Fruit fly (Drosophila melanogaster) whole organism, embryonic: ENCODE measurements around the gene eIF3h.

ENCODE experiments used
- ATbp ChIP-seq: fragments of 200-800 bp; sonication (Bioruptor generic); optimal IDR thresholded peaks from 2 replicates; lab custom pipeline; 2017; ENCODE audit warnings: missing biosample characterization, mild to moderate bottlenecking, missing genetic modification characterization, missing genetic modification reagents
- Atf6 ChIP-seq: fragments of 200-800 bp; sonication (Bioruptor generic); IDR thresholded peaks from 2 replicates; pipeline ENCODE4 v1.3.6; 2022; ENCODE audit warnings: missing biosample characterization, missing genetic modification characterization
- B-H2 ChIP-seq: fragments of 200-800 bp; sonication (Bioruptor generic); optimal IDR thresholded peaks from 2 replicates; lab custom pipeline; 2018; ENCODE audit warnings: missing biosample characterization, mild to moderate bottlenecking, missing genetic modification characterization
- CG10209 ChIP-seq: fragments of 200-800 bp; sonication (Bioruptor generic); optimal IDR thresholded peaks from 3 replicates; lab custom pipeline; 2017; ENCODE audit warnings: missing biosample characterization, mild to moderate bottlenecking, missing genetic modification characterization, missing genetic modification reagents
- CG10565 ChIP-seq: fragments of 200-800 bp; sonication (Bioruptor generic); optimal IDR thresholded peaks from 3 replicates; lab custom pipeline; 2016; ENCODE audit warnings: missing biosample characterization, mild to moderate bottlenecking, missing genetic modification characterization
- CG11085 ChIP-seq: fragments of 200-800 bp; sonication (Bioruptor generic); IDR thresholded peaks from 2 replicates; pipeline ENCODE4 v1.3.6; 2022; ENCODE audit warnings: missing biosample characterization, missing genetic modification characterization
- CG14965 ChIP-seq: fragments of 200-800 bp; sonication (Bioruptor generic); optimal IDR thresholded peaks from 2 replicates; lab custom pipeline; 2016; ENCODE audit warnings: missing biosample characterization, missing genetic modification characterization, borderline replicate concordance
- CG18764 ChIP-seq: fragments of 200-800 bp; sonication (Bioruptor generic); optimal IDR thresholded peaks from 3 replicates; lab custom pipeline; 2016; ENCODE audit warnings: missing biosample characterization, missing genetic modification characterization
- CG2678 ChIP-seq: fragments of 200-800 bp; sonication (Bioruptor generic); optimal IDR thresholded peaks from 3 replicates; lab custom pipeline; 2019; ENCODE audit warnings: missing biosample characterization, mild to moderate bottlenecking, missing genetic modification characterization, moderate library complexity
- CG31224 ChIP-seq: fragments of 200-800 bp; sonication (Bioruptor generic); IDR thresholded peaks from 2 replicates; pipeline ENCODE4 v1.3.6; 2022; ENCODE audit warnings: missing biosample characterization, missing genetic modification characterization
- CG31441 ChIP-seq: fragments of 200-800 bp; sonication (Bioruptor generic); IDR thresholded peaks from 2 replicates; pipeline ENCODE4 v1.3.6; 2022; ENCODE audit warnings: missing biosample characterization, missing genetic modification characterization
- CG3847 ChIP-seq: fragments of 200-800 bp; sonication (Bioruptor generic); IDR thresholded peaks from 2 replicates; pipeline ENCODE4 v1.3.6; 2022; ENCODE audit warnings: missing biosample characterization, missing genetic modification characterization
- CG6813 ChIP-seq: fragments of 200-800 bp; sonication (Bioruptor generic); optimal IDR thresholded peaks from 2 replicates; lab custom pipeline; 2017; ENCODE audit warnings: missing biosample characterization, missing genetic modification characterization, mild to moderate bottlenecking, moderate library complexity, missing genetic modification reagents
- CG7556 ChIP-seq: fragments of 200-800 bp; sonication (Bioruptor generic); optimal IDR thresholded peaks from 2 replicates; lab custom pipeline; 2017; ENCODE audit warnings: missing biosample characterization, mild to moderate bottlenecking, missing genetic modification characterization
- CG7786 ChIP-seq: fragments of 200-800 bp; sonication (Bioruptor generic); optimal IDR thresholded peaks from 2 replicates; lab custom pipeline; 2016; ENCODE audit warnings: missing biosample characterization, missing genetic modification characterization
- CG8281 ChIP-seq: fragments of 200-800 bp; sonication (Bioruptor generic); optimal IDR thresholded peaks from 2 replicates; lab custom pipeline; 2018; ENCODE audit warnings: missing biosample characterization, mild to moderate bottlenecking, missing genetic modification characterization, moderate library complexity
- CG8388 ChIP-seq: fragments of 200-800 bp; sonication (Bioruptor generic); optimal IDR thresholded peaks from 2 replicates; lab custom pipeline; 2019; ENCODE audit warnings: missing biosample characterization, mild to moderate bottlenecking, missing genetic modification characterization, moderate library complexity
- CG9932 ChIP-seq: fragments of 200-800 bp; sonication (Bioruptor generic); IDR thresholded peaks from 2 replicates; pipeline ENCODE4 v1.3.6; 2022; ENCODE audit warnings: missing biosample characterization, missing genetic modification characterization
- CHES-1-like ChIP-seq: fragments of 200-800 bp; sonication (Bioruptor generic); optimal IDR thresholded peaks from 2 replicates; lab custom pipeline; 2016; ENCODE audit warnings: missing biosample characterization, missing genetic modification characterization
- D19B ChIP-seq: fragments of 200-800 bp; sonication (Bioruptor generic); optimal IDR thresholded peaks from 2 replicates; lab custom pipeline; 2017; ENCODE audit warnings: missing biosample characterization, mild to moderate bottlenecking, missing genetic modification characterization
- Dek ChIP-seq: fragments of 200-800 bp; sonication (Bioruptor generic); optimal IDR thresholded peaks from 3 replicates; lab custom pipeline; 2019; ENCODE audit warnings: missing biosample characterization, mild to moderate bottlenecking, missing genetic modification characterization, moderate library complexity
- Dip3 ChIP-seq: fragments of 200-800 bp; sonication (Bioruptor generic); optimal IDR thresholded peaks from 3 replicates; lab custom pipeline; 2016; ENCODE audit warnings: missing biosample characterization, missing genetic modification characterization
- Ets97D ChIP-seq: fragments of 200-800 bp; sonication (Bioruptor generic); optimal IDR thresholded peaks from 3 replicates; lab custom pipeline; 2016; ENCODE audit warnings: missing biosample characterization, missing genetic modification characterization
- HLH4C ChIP-seq: fragments of 200-800 bp; sonication (Bioruptor generic); IDR thresholded peaks from 3 replicates; pipeline ENCODE4 v1.3.6; 2022; ENCODE audit warnings: missing biosample characterization, missing genetic modification characterization; ENCODE audit not compliant: partially characterized antibody
- Hand ChIP-seq: fragments of 200-800 bp; sonication (Bioruptor generic); optimal IDR thresholded peaks from 2 replicates; lab custom pipeline; 2017; ENCODE audit warnings: mild to moderate bottlenecking, missing biosample characterization, missing genetic modification reagents, missing genetic modification characterization
- Hey ChIP-seq: fragments of 200-800 bp; sonication (Bioruptor generic); optimal IDR thresholded peaks from 3 replicates; lab custom pipeline; 2018; ENCODE audit warnings: missing biosample characterization, mild to moderate bottlenecking, missing genetic modification characterization
- Hr51 ChIP-seq, 2 experiments: fragments of 200-800 bp; sonication (Bioruptor generic); optimal IDR thresholded peaks; 2 replicates in 1 of 2; 3 replicates in 1 of 2; lab custom pipeline; 2016 to 2018; ENCODE audit warnings: missing biosample characterization in 2 of 2, missing genetic modification characterization in 2 of 2, mild to moderate bottlenecking in 1 of 2, moderate library complexity in 1 of 2
- Hsf ChIP-seq: fragments of 200-800 bp; sonication (Bioruptor generic); optimal IDR thresholded peaks from 3 replicates; lab custom pipeline; 2016; ENCODE audit warnings: missing biosample characterization, missing genetic modification characterization
- Mes4 ChIP-seq: fragments of 200-800 bp; sonication (Bioruptor generic); optimal IDR thresholded peaks from 2 replicates; lab custom pipeline; 2016; ENCODE audit warnings: missing biosample characterization, missing genetic modification characterization
- NC2β ChIP-seq: fragments of 200-800 bp; sonication (Bioruptor generic); optimal IDR thresholded peaks from 2 replicates; lab custom pipeline; 2016; ENCODE audit warnings: missing biosample characterization, missing genetic modification characterization
- Neu2 ChIP-seq: fragments of 200-800 bp; sonication (Bioruptor generic); optimal IDR thresholded peaks from 3 replicates; lab custom pipeline; 2016; ENCODE audit warnings: missing biosample characterization, missing genetic modification characterization, borderline replicate concordance
- PHDP ChIP-seq: fragments of 200-800 bp; sonication (Bioruptor generic); optimal IDR thresholded peaks from 3 replicates; lab custom pipeline; 2018; ENCODE audit warnings: missing biosample characterization, mild to moderate bottlenecking, missing genetic modification characterization, moderate library complexity
- Rfx ChIP-seq: fragments of 200-800 bp; sonication (Bioruptor generic); IDR thresholded peaks from 2 replicates; pipeline ENCODE4 v1.3.6; 2022; ENCODE audit warnings: missing biosample characterization, missing genetic modification characterization
- Rx ChIP-seq: fragments of 200-800 bp; sonication (Bioruptor generic); IDR thresholded peaks from 2 replicates; pipeline ENCODE4 v1.3.6; 2022; ENCODE audit warnings: missing biosample characterization, missing genetic modification characterization
- Sox100B ChIP-seq: fragments of 200-800 bp; sonication (Bioruptor generic); optimal IDR thresholded peaks from 3 replicates; lab custom pipeline; 2018; ENCODE audit warnings: missing biosample characterization, mild to moderate bottlenecking, missing genetic modification characterization
- Sry-δ ChIP-seq: fragments of 200-800 bp; sonication (Bioruptor generic); optimal IDR thresholded peaks from 2 replicates; lab custom pipeline; 2016; ENCODE audit warnings: missing biosample characterization, missing genetic modification characterization
- ap ChIP-seq: fragments of 200-800 bp; sonication (Bioruptor generic); IDR thresholded peaks from 2 replicates; pipeline ENCODE4 v1.3.6; 2022; ENCODE audit warnings: missing biosample characterization, missing genetic modification characterization
- chm ChIP-seq: fragments of 200-800 bp; sonication (Bioruptor generic); IDR thresholded peaks from 2 replicates; pipeline ENCODE4 v1.3.6; 2022; ENCODE audit warnings: missing biosample characterization, missing genetic modification characterization
- corto ChIP-seq: fragments of 200-800 bp; sonication (Bioruptor generic); optimal IDR thresholded peaks from 2 replicates; lab custom pipeline; 2016; ENCODE audit warnings: missing biosample characterization, mild to moderate bottlenecking, missing genetic modification characterization, moderate library complexity
- dysf ChIP-seq: fragments of 200-800 bp; sonication (Bioruptor generic); IDR thresholded peaks from 3 replicates; pipeline ENCODE4 v1.3.6; 2022; ENCODE audit warnings: missing biosample characterization, missing genetic modification characterization
- eve ChIP-seq, 2 experiments: fragments of >200 bp; optimal IDR thresholded peaks; 2 replicates each; lab custom pipeline; 2017; ENCODE audit warnings: missing biosample characterization in 2 of 2, missing genetic modification characterization in 2 of 2
- gem ChIP-seq: fragments of 200-800 bp; sonication (Bioruptor generic); optimal IDR thresholded peaks from 2 replicates; lab custom pipeline; 2019; ENCODE audit warnings: missing biosample characterization, mild to moderate bottlenecking, missing genetic modification characterization, moderate library complexity
- lov ChIP-seq, 2 experiments: fragments of 200-800 bp in 1 of 2; fragments of >200 bp in 1 of 2; sonication (Bioruptor generic) in 1 of 2; IDR thresholded peaks in 1 of 2; optimal IDR thresholded peaks in 1 of 2; 2 replicates in 1 of 2; 3 replicates in 1 of 2; pipeline versions ENCODE4 v1.3.6 to Lab custom; 2017 to 2022; ENCODE audit warnings: missing biosample characterization in 1 of 2, missing genetic modification characterization in 1 of 2
- otp ChIP-seq: fragments of 200-800 bp; sonication (Bioruptor generic); IDR thresholded peaks from 3 replicates; pipeline ENCODE4, ENCODE4 v1.3.6; 2022; ENCODE audit warnings: missing biosample characterization, missing genetic modification characterization
- row ChIP-seq: fragments of 200-800 bp; sonication (Bioruptor generic); IDR thresholded peaks from 3 replicates; pipeline ENCODE4 v1.3.6; 2022; ENCODE audit warnings: missing biosample characterization, missing genetic modification characterization
- sc ChIP-seq, 3 experiments: fragments of >200 bp in 2 of 3; fragments of 200-800 bp in 1 of 3; sonication (Bioruptor generic) in 1 of 3; optimal IDR thresholded peaks; 2 replicates in 2 of 3; 3 replicates in 1 of 3; lab custom pipeline; 2017; ENCODE audit warnings: mild to moderate bottlenecking in 1 of 3, missing biosample characterization in 1 of 3, missing genetic modification characterization in 1 of 3, missing genetic modification reagents in 1 of 3
- vvl ChIP-seq: fragments of 200-800 bp; sonication (Bioruptor generic); IDR thresholded peaks from 2 replicates; pipeline ENCODE4 v1.3.6; 2022; ENCODE audit warnings: missing biosample characterization, missing genetic modification characterization
- zfh2 ChIP-seq: fragments of 200-800 bp; sonication (Bioruptor generic); optimal IDR thresholded peaks from 2 replicates; lab custom pipeline; 2016; ENCODE audit warnings: missing biosample characterization, missing genetic modification characterization

Gene eIF3h

dm6 chr2L:5084586-5085257, 31.8 kb upstream of the eIF3h start:
- no peak for TF ChIP-seq D19B (GFP tag; lab: Kevin White, UChicago)
- no peak for TF ChIP-seq CG6813 (GFP tag; lab: Kevin White, UChicago)
- TF ChIP-seq Mes4 (GFP tag; lab: Kevin White, UChicago) = no peak
- TF ChIP-seq vvl = peak; percentile 70
- TF ChIP-seq CG14965 = no peak
- TF ChIP-seq Dip3 (GFP tag; lab: Kevin White, UChicago) = peak; percentile 45
- 0 out of 3 replicates have a peak, but pooled peaks have one; percentile 23 for TF ChIP-seq otp (GFP tag; lab: Robert Waterston, UW)
- TF ChIP-seq CHES-1-like (GFP tag; lab: Kevin White, UChicago) = peak; percentile 20
- TF ChIP-seq Rfx (GFP tag; lab: Robert Waterston, UW) = 0 out of 2 replicates have a peak, but pooled peaks have one; percentile 34
- TF ChIP-seq CG18764 (GFP tag; lab: Kevin White, UChicago) = no peak
- TF ChIP-seq CG10209 (GFP tag; lab: Kevin White, UChicago) = no peak
- no peak for TF ChIP-seq corto (GFP tag; lab: Kevin White, UChicago)
- TF ChIP-seq Hsf = no peak
- TF ChIP-seq CG8281 (tag; lab: Kevin White, UChicago) = no peak
- TF ChIP-seq CG2678 (tag; lab: Kevin White, UChicago) = peak; percentile 3
- no peak for TF ChIP-seq CG11085 (GFP tag; lab: Robert Waterston, UW)
- peak; percentile 68 for TF ChIP-seq ATbp (GFP tag; lab: Kevin White, UChicago)
- TF ChIP-seq HLH4C (GFP tag; lab: Robert Waterston, UW) = no peak
- TF ChIP-seq PHDP (tag; lab: Kevin White, UChicago) = peak; percentile 19
- TF ChIP-seq zfh2 (GFP tag; lab: Kevin White, UChicago) = no peak
- no peak for TF ChIP-seq CG7556 (GFP tag; lab: Kevin White, UChicago)
- no peak for TF ChIP-seq Rx (GFP tag; lab: Robert Waterston, UW)
- TF ChIP-seq ap (GFP tag; lab: Robert Waterston, UW) = peak; percentile 17; the same call in 1 of the 2 replicates
- TF ChIP-seq Sry-δ (GFP tag; lab: Kevin White, UChicago) = no peak
- TF ChIP-seq CG31441 (GFP tag; lab: Robert Waterston, UW) = no peak
- TF ChIP-seq NC2β = no peak
- TF ChIP-seq Atf6 (GFP tag; lab: Robert Waterston, UW) = no peak
- no peak for TF ChIP-seq CG3847 (GFP tag; lab: Robert Waterston, UW)
- no peak for TF ChIP-seq Sox100B
- no peak for TF ChIP-seq Hey (tag; lab: Kevin White, UChicago)
- peak; percentile 26 for TF ChIP-seq gem (tag; lab: Kevin White, UChicago)
- no peak for TF ChIP-seq lov (optimal IDR thresholded peaks at IDR 0.05; lab: Kevin White, UChicago)
- no peak for TF ChIP-seq lov (GFP tag; IDR thresholded peaks at IDR 0.05; lab: Robert Waterston, UW)
- no peak for TF ChIP-seq Neu2 (GFP tag; lab: Kevin White, UChicago)
- TF ChIP-seq sc (optimal IDR thresholded peaks at IDR 0.05; lab: Kevin White, UChicago) = no peak
- TF ChIP-seq sc (GFP tag; optimal IDR thresholded peaks at IDR 0.05; lab: Kevin White, UChicago) = no peak
- TF ChIP-seq Hr51 (GFP tag; optimal IDR thresholded peaks at IDR 0.05; lab: Kevin White, UChicago) = peak in 1 of 2 experiments; percentile 21
- no peak for TF ChIP-seq chm
- no peak for TF ChIP-seq Dek (tag; lab: Kevin White, UChicago)
- TF ChIP-seq CG7786 (GFP tag; lab: Kevin White, UChicago) = peak; percentile 8
- 0 out of 3 replicates have a peak, but pooled peaks have one; percentile 30 for TF ChIP-seq row (GFP tag; lab: Robert Waterston, UW)
- peak; percentile 11 for TF ChIP-seq CG8388
- TF ChIP-seq CG9932 (GFP tag; lab: Robert Waterston, UW) = peak; percentile 48; the same call in 1 of the 2 replicates
- TF ChIP-seq Hand = peak; percentile 10
- TF ChIP-seq eve (GFP tag; optimal IDR thresholded peaks at IDR 0.05; lab: Kevin White, UChicago) = peak in 1 of 2 experiments; percentile 46
- TF ChIP-seq CG10565 (GFP tag; lab: Kevin White, UChicago) = no peak
- TF ChIP-seq Ets97D (GFP tag; lab: Kevin White, UChicago) = no peak
- TF ChIP-seq B-H2 = no peak
- no peak for TF ChIP-seq CG31224 (GFP tag; lab: Robert Waterston, UW)
- peak; percentile 18; the same call in 1 of the 3 replicates for TF ChIP-seq dysf (GFP tag; lab: Robert Waterston, UW)
